Worm (Caenorhabditis elegans) whole organism, L1 larva: Measurements from ENCODE around the gene Y76A2B.4.

Experiments used
- C34B4.2 ChIP-seq: sonication (generic microtip); optimal IDR thresholded peaks from 2 replicates; lab custom pipeline; 2017; ENCODE audit warnings: mild to moderate bottlenecking, missing genetic modification characterization, missing compliant biosample characterization
- F16B12.6 ChIP-seq: fragments of 150-350 bp; optimal IDR thresholded peaks from 2 replicates; lab custom pipeline; 2014; ENCODE audit warnings: missing biosample characterization, missing genetic modification characterization
- aha-1 ChIP-seq: fragments of 150-350 bp; optimal IDR thresholded peaks from 2 replicates; lab custom pipeline; 2014; ENCODE audit warnings: missing biosample characterization, missing genetic modification characterization
- ama-1 ChIP-seq: fragments of 150-350 bp; optimal IDR thresholded peaks from 2 replicates; lab custom pipeline; 2014
- blmp-1 ChIP-seq: fragments of 150-350 bp; optimal IDR thresholded peaks from 2 replicates; lab custom pipeline; 2014; ENCODE audit warnings: missing biosample characterization, missing genetic modification characterization
- ceh-82 ChIP-seq, 3 experiments: fragments of 150-350 bp in 1 of 3; sonication (generic microtip) in 2 of 3; optimal IDR thresholded peaks; 2 replicates each; lab custom pipeline; 2014 to 2017; ENCODE audit warnings: missing biosample characterization in 3 of 3, missing genetic modification characterization in 3 of 3
- ceh-88 ChIP-seq: fragments of 200-800 bp; sonication (Bioruptor generic); IDR thresholded peaks from 2 replicates; pipeline ENCODE4 v1.3.6; 2022; ENCODE audit warnings: missing genetic modification characterization, missing compliant biosample characterization
- ceh-90 ChIP-seq: sonication (generic microtip); optimal IDR thresholded peaks from 2 replicates; lab custom pipeline; 2016; ENCODE audit warnings: missing genetic modification characterization, missing compliant biosample characterization
- efl-1 ChIP-seq, 4 experiments: fragments of 150-350 bp; optimal IDR thresholded peaks in 3 of 4; peaks in 1 of 4; 1 replicate in 1 of 4; 2 replicates in 3 of 4; lab custom pipeline; 2014; ENCODE audit warnings: missing biosample characterization in 2 of 4, missing genetic modification characterization in 2 of 4, missing genetic modification reagents in 2 of 4
- egl-13 ChIP-seq: sonication (generic microtip); optimal IDR thresholded peaks from 2 replicates; lab custom pipeline; 2016; ENCODE audit warnings: missing genotype, missing genetic modification reagents, missing genetic modification characterization, missing compliant biosample characterization
- egl-27 ChIP-seq, 2 experiments: fragments of 150-350 bp in 1 of 2; sonication (generic microtip); optimal IDR thresholded peaks; 3 replicates each; lab custom pipeline; 2017 to 2018; ENCODE audit warnings: missing biosample characterization in 2 of 2, missing genetic modification characterization in 2 of 2, missing genetic modification reagents in 2 of 2
- elt-2 ChIP-seq: sonication (generic microtip); optimal IDR thresholded peaks from 2 replicates; lab custom pipeline; 2016; ENCODE audit warnings: missing genetic modification characterization, mild to moderate bottlenecking, inconsistent platforms, missing compliant biosample characterization, missing genetic modification reagents
- elt-3 ChIP-seq, 6 experiments: fragments of 150-350 bp in 1 of 6; sonication (generic microtip); optimal IDR thresholded peaks; 2 replicates each; lab custom pipeline; 2017 to 2018; ENCODE audit warnings: missing biosample characterization in 6 of 6, missing genetic modification characterization in 6 of 6, inconsistent platforms in 1 of 6
- ets-5 ChIP-seq: fragments of 200-800 bp; sonication (Bioruptor generic); IDR thresholded peaks from 2 replicates; pipeline ENCODE4 v1.3.6; 2022; ENCODE audit warnings: missing genetic modification characterization, missing compliant biosample characterization
- fkh-8 ChIP-seq: sonication (generic microtip); optimal IDR thresholded peaks from 2 replicates; lab custom pipeline; 2016; ENCODE audit warnings: mild to moderate bottlenecking, missing genetic modification characterization, missing compliant biosample characterization
- grh-1 ChIP-seq: fragments of 200-800 bp; sonication (Bioruptor generic); IDR thresholded peaks from 2 replicates; pipeline ENCODE4 v1.3.6; 2022; ENCODE audit warnings: missing genetic modification reagents, missing genetic modification characterization, missing compliant biosample characterization
- lin-13 ChIP-seq: fragments of 150-350 bp; optimal IDR thresholded peaks from 2 replicates; lab custom pipeline; 2014; ENCODE audit warnings: missing biosample characterization, missing genetic modification reagents, missing genetic modification characterization
- lin-14 ChIP-seq: fragments of 200-800 bp; sonication (Bioruptor generic); optimal IDR thresholded peaks from 2 replicates; lab custom pipeline; 2018; ENCODE audit warnings: mild to moderate bottlenecking, missing genetic modification characterization, moderate library complexity, missing compliant biosample characterization
- lin-39 ChIP-seq: fragments of 150-350 bp; optimal IDR thresholded peaks from 2 replicates; lab custom pipeline; 2014; ENCODE audit warnings: missing biosample characterization, missing genetic modification reagents, missing genetic modification characterization
- lir-3 ChIP-seq: sonication (generic microtip); optimal IDR thresholded peaks from 2 replicates; lab custom pipeline; 2016; ENCODE audit warnings: mild to moderate bottlenecking, missing genetic modification characterization, moderate library complexity, missing compliant biosample characterization; ENCODE audit not compliant: poor library complexity
- lsy-2 ChIP-seq, 2 experiments: fragments of 150-350 bp; optimal IDR thresholded peaks; 2 replicates each; lab custom pipeline; 2014; ENCODE audit warnings: missing biosample characterization in 2 of 2, missing genetic modification characterization in 2 of 2
- mab-9 ChIP-seq: fragments of 200-800 bp; sonication (Bioruptor generic); IDR thresholded peaks from 2 replicates; pipeline ENCODE4 v1.3.6; 2022; ENCODE audit warnings: missing genetic modification reagents, missing genetic modification characterization, missing compliant biosample characterization
- nhr-19 ChIP-seq: fragments of 200-800 bp; sonication (Bioruptor generic); conservative IDR thresholded peaks from 2 replicates; pipeline ENCODE4 v1.3.6; 2022; ENCODE audit warnings: missing genetic modification characterization, missing compliant biosample characterization
- nhr-71 ChIP-seq: sonication (generic microtip); optimal IDR thresholded peaks from 2 replicates; lab custom pipeline; 2016; ENCODE audit warnings: mild to moderate bottlenecking, missing genetic modification characterization, moderate library complexity, missing compliant biosample characterization
- nhr-84 ChIP-seq: sonication (generic microtip); optimal IDR thresholded peaks from 2 replicates; lab custom pipeline; 2017; ENCODE audit warnings: missing biosample characterization, missing genetic modification characterization
- nhr-85 ChIP-seq: sonication (generic microtip); peaks from one replicate; lab custom pipeline; 2016; ENCODE audit warnings: missing genetic modification characterization, inconsistent platforms, missing compliant biosample characterization
- skn-1 ChIP-seq: fragments of 150-350 bp; optimal IDR thresholded peaks from 2 replicates; lab custom pipeline; 2014; ENCODE audit warnings: missing biosample characterization, missing genetic modification characterization
- swsn-7 ChIP-seq: sonication (generic microtip); optimal IDR thresholded peaks from 2 replicates; lab custom pipeline; 2016; ENCODE audit warnings: missing genetic modification characterization, missing compliant biosample characterization
- unc-30 ChIP-seq: sonication (generic microtip); optimal IDR thresholded peaks from 2 replicates; lab custom pipeline; 2017; ENCODE audit warnings: missing biosample characterization, missing genetic modification characterization
- unc-98 ChIP-seq: fragments of 200-800 bp; sonication (Bioruptor generic); IDR thresholded peaks from 2 replicates; pipeline ENCODE4 v1.3.6; 2022; ENCODE audit warnings: missing genetic modification characterization, missing compliant biosample characterization
- xbp-1 ChIP-seq: sonication (generic microtip); optimal IDR thresholded peaks from 2 replicates; lab custom pipeline; 2016; ENCODE audit warnings: missing genetic modification characterization, missing compliant biosample characterization

Y76A2B.4 gene

ce11 chrIII:13546537-13546936, at the start of gene Y76A2B.4:
TSS of gene Y76A2B.4 (minus strand) at chrIII:13546777.
- no peak for TF ChIP-seq lsy-2 (tag; optimal IDR thresholded peaks at IDR 0.05; lab: Kevin White, UChicago)
- peak; percentile 61 for TF ChIP-seq ama-1 (lab: Kevin White, UChicago)

DNA sequence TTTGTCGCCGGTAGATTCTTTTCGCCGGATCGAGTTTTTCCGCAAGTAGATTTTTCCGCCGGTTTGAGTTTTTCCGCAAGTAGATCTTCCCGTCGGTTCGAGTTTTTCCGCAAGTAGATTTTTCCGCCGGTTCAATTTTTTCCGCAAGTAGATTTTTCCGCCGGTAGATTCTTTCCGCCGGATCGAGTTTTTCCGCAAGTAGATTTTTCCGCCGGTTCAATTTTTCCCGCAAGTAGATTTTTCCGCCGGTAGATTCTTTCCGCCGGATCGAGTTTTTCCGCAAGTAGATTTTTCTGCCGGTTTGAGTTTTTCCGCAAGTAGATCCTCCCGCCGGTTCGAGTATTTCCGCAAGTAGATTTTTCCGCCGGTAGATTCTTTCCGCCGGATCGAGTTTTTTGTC, 38.6 kb upstream of the Y76A2B.4 start:
- TF ChIP-seq ets-5 (GFP tag; lab: Robert Waterston, UW) (0 out of 2 replicates have a peak, but pooled peaks have one; percentile 76), grh-1 (GFP tag; lab: Robert Waterston, UW) (peak; percentile 18; the same call in 1 of the 2 replicates), mab-9 (GFP tag; lab: Robert Waterston, UW) (0 out of 2 replicates have a peak, but pooled peaks have one; percentile 36)

DNA sequence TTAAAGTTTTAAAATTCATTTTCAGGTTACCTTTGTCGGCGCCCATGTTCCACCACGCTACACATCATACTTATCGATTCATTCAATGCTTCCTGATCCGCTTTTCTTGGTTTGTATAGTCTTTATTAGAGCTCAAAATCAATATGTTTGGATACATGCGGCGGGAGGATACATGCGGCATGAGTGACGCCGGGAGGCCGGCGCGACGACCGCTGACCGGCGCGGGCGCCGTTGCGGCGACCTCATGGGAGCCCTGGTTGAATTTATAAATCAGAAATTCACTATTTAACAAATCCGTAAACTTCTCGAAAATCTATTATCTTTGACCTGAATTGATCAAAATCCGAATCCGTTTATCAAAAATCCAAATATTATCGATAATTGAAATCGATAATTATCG, 35.1 kb upstream of the Y76A2B.4 start:
- TF ChIP-seq fkh-8 (tag; lab: Kevin White, UChicago) (no peak), C34B4.2 (tag; lab: Kevin White, UChicago) (no peak), xbp-1 (tag; lab: Kevin White, UChicago) (no peak), lir-3 (tag; lab: Kevin White, UChicago) (no peak), lin-39 (no peak), aha-1 (tag; lab: Kevin White, UChicago) (no peak), F16B12.6 (tag; lab: Kevin White, UChicago) (no peak)

DNA sequence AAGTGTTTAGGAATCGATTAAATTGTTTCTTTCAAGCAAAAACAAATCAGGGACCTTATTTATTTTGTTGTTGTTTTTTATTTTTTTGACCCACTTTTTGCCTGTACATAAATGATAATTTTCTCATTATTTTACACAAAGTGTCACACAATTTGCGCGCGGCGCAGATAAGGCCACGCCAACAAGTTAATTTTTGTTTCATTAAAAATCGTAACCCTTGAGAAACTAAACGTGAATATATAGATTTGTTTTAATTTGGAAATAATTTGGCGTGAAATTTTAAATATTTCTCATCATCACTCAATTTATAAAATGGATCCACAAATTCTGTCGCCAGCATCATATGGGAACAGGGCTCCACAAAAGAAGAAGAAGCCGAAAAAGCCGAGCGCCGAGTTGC, 34.0 kb upstream of the Y76A2B.4 start, which contains the start of gene T05D4.5:
Gene T05D4.5 (plus strand): TSS at position 301 of the 400 bp plus-strand sequence.
- TF ChIP-seq ceh-88 (GFP tag; lab: Robert Waterston, UW), result no peak
- no peak for TF ChIP-seq mab-9 (GFP tag; lab: Robert Waterston, UW)
- no peak for TF ChIP-seq aha-1 (tag; lab: Kevin White, UChicago)
- TF ChIP-seq swsn-7 (tag; lab: Kevin White, UChicago), result no peak

DNA sequence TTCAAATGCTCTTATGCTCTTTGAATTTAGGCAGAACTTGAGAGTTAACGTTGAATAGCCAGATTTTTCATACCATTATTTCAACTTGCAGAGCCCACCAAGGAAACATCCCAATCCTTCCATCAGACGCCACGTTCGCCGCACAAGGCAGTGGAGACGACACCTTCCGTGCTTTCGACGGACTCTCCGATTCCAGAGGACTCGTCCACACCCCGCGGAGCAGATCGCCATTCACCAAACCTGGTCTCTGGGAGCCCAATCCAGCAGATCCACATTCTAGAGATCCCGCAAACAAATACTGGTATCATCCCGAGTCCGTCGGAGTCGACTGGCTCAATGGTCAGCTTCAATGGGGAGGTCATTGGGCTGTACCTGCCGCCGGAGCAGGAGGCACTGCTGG, 33.5 kb upstream of the Y76A2B.4 start:
- no peak for TF ChIP-seq skn-1
- TF ChIP-seq egl-13, result no peak
- TF ChIP-seq grh-1 (GFP tag; lab: Robert Waterston, UW), result 0 out of 2 replicates have a peak, but pooled peaks have one; percentile 14

DNA sequence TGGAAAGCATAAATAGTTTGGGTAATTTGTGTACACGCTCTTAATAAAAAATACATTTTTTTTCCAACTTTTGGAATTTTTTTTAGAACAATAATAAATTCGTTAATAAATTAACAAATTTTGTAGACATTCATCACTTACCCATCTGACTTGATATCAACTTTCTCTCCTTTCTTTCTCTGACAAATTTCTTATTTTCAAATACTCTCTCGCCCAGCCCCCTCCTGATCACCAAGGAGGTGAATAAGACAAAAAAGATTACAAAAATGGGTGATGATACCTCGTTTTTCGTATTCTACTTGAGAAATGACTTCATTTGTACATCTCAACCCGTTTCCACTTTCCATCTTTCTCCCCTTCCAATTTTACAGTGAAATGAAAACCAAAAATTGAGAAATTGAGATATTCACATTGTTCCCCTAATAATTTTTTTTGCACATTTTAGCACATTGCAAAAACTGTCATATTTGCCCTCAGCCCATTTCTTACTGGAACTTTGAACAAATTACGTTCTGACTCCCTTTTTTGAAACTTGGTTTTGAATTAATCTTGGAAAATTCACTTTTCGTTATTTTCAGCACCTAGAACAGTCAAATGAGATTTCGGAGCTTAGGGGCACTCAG, 29.1 kb upstream of the Y76A2B.4 start, which contains the start of gene osm-7:
Gene osm-7 (plus strand): TSS at position 573 of the 623 bp plus-strand sequence.
- TF ChIP-seq elt-2 (no peak), nhr-84 (no peak), elt-3 (tag; optimal IDR thresholded peaks at IDR 0.05; lab: Kevin White, UChicago) (peak in 1 of 6 experiments; percentile 55), nhr-85 (peak; percentile 37), egl-27 (tag; optimal IDR thresholded peaks at IDR 0.05; lab: Kevin White, UChicago) (no peak), blmp-1 (tag; lab: Kevin White, UChicago) (peak; percentile 70), lin-14 (GFP tag; lab: Kevin White, UChicago) (no peak), unc-30 (no peak)

- TF ChIP-seq lin-13 (GFP tag; lab: Kevin White, UChicago), result no peak
Observed at ce11 chrIII:13570347-13570746, 23.8 kb upstream of the Y76A2B.4 start, which contains the start of gene exc-12. TSS of gene exc-12 (minus strand) at chrIII:13570447.

- TF ChIP-seq ceh-82 (tag; optimal IDR thresholded peaks at IDR 0.05; lab: Kevin White, UChicago) (peak in 2 of 3 experiments; percentile 8 to 11), nhr-19 (GFP tag; lab: Robert Waterston, UW) (no peak), ama-1 (lab: Kevin White, UChicago) (no peak), efl-1 (optimal IDR thresholded peaks at IDR 0.05; lab: Kevin White, UChicago) (peak in 1 of 2 experiments; percentile 3), efl-1 (GFP tag; optimal IDR thresholded peaks at IDR 0.05 in 1 of 2; lab: Kevin White, UChicago) (no peak), lsy-2 (tag; optimal IDR thresholded peaks at IDR 0.05; lab: Kevin White, UChicago) (peak in 1 of 2 experiments; percentile 12), ceh-90 (tag; lab: Kevin White, UChicago) (no peak), lin-14 (GFP tag; lab: Kevin White, UChicago) (peak; percentile 45), unc-98 (no peak), nhr-71 (tag; lab: Kevin White, UChicago) (peak; percentile 16)
Observed at ce11 chrIII:13565972-13566371, 19.4 kb upstream of the Y76A2B.4 start.
